Worm (Caenorhabditis elegans) whole organism, midembryonic: ENCODE results near the gene R02D5.3.

ENCODE experiments used
- flt-1 ChIP-seq: fragments of 200-800 bp; sonication (Bioruptor generic); IDR thresholded peaks from 2 replicates; pipeline ENCODE4 v1.3.6; 2022; ENCODE audit warnings: missing genetic modification characterization, missing compliant biosample characterization
- tab-1 ChIP-seq: fragments of 200-800 bp; sonication (Bioruptor generic); IDR thresholded peaks from 2 replicates; pipeline ENCODE4 v1.3.6; 2022; ENCODE audit warnings: missing genetic modification characterization, missing compliant biosample characterization

- TF ChIP-seq tab-1 (GFP tag; lab: Robert Waterston, UW) = no peak
- TF ChIP-seq flt-1 (GFP tag; lab: Robert Waterston, UW) = no peak
Measured at ce11 chrV:14504774-14505173, 21.8 kb downstream of the R02D5.3 start.
